Fruit fly (Drosophila melanogaster) whole organism, wandering third instar larva: Measurements from ENCODE around the gene Rh5.

Experiments
- CG32264 ChIP-seq: fragments of 200-800 bp; sonication (Bioruptor generic); optimal IDR thresholded peaks from 2 replicates; lab custom pipeline; 2016; ENCODE audit warnings: missing biosample characterization, missing genetic modification characterization
- CG9705 ChIP-seq: fragments of 200-800 bp; sonication (Bioruptor generic); optimal IDR thresholded peaks from 2 replicates; lab custom pipeline; 2018; ENCODE audit warnings: missing biosample characterization, mild to moderate bottlenecking, missing genetic modification characterization
- Myc ChIP-seq: fragments of >200 bp; optimal IDR thresholded peaks from 2 replicates; lab custom pipeline; 2017
- lola ChIP-seq: fragments of >200 bp; optimal IDR thresholded peaks from 2 replicates; lab custom pipeline; 2017; ENCODE audit warnings: missing biosample characterization, missing genetic modification characterization
- pan ChIP-seq: fragments of >200 bp; optimal IDR thresholded peaks from 2 replicates; lab custom pipeline; 2017
- usp ChIP-seq: fragments of >200 bp; optimal IDR thresholded peaks from 2 replicates; lab custom pipeline; 2017; ENCODE audit warnings: missing biosample characterization, missing genetic modification characterization

- no peak for TF ChIP-seq Myc (lab: Kevin White, UChicago)
- peak; percentile 56 for TF ChIP-seq CG32264 (GFP tag; lab: Kevin White, UChicago)
- TF ChIP-seq lola (GFP tag; lab: Kevin White, UChicago): no peak
- peak; percentile 95 for TF ChIP-seq CG9705 (GFP tag; lab: Kevin White, UChicago)
- TF ChIP-seq usp (GFP tag; lab: Kevin White, UChicago): no peak
- TF ChIP-seq pan (lab: Kevin White, UChicago): no peak
Observed at dm6 chr2L:12010877-12011666, 3.1 kb downstream of the Rh5 start.
